Fruit fly (Drosophila melanogaster) whole organism, embryonic: ENCODE data around the gene L2HGDH.

ENCODE experiments used
- Antp ChIP-seq: fragments of 200-800 bp; sonication (Bioruptor generic); optimal IDR thresholded peaks from 3 replicates; lab custom pipeline; 2016; ENCODE audit warnings: missing biosample characterization, missing genetic modification characterization
- Atf6 ChIP-seq: fragments of 200-800 bp; sonication (Bioruptor generic); IDR thresholded peaks from 2 replicates; pipeline ENCODE4 v1.3.6; 2022; ENCODE audit warnings: missing biosample characterization, missing genetic modification characterization
- B-H1 ChIP-seq: fragments of 200-800 bp; sonication (Bioruptor generic); IDR thresholded peaks from 3 replicates; pipeline ENCODE4 v1.3.6; 2022; ENCODE audit warnings: missing biosample characterization, missing genetic modification characterization
- Blimp-1 ChIP-seq: fragments of 200-800 bp; sonication (Bioruptor generic); optimal IDR thresholded peaks from 3 replicates; lab custom pipeline; 2018; ENCODE audit warnings: missing biosample characterization, missing genetic modification characterization, mild to moderate bottlenecking, moderate library complexity, missing genetic modification reagents
- CG11695 ChIP-seq: fragments of 200-800 bp; sonication (Bioruptor generic); IDR thresholded peaks from 3 replicates; pipeline ENCODE4 v1.3.6; 2022; ENCODE audit warnings: missing biosample characterization, missing genetic modification characterization
- CG12659 ChIP-seq: fragments of 200-800 bp; sonication (Bioruptor generic); optimal IDR thresholded peaks from 3 replicates; lab custom pipeline; 2017; ENCODE audit warnings: mild to moderate bottlenecking, missing biosample characterization, missing genetic modification reagents, missing genetic modification characterization
- CG12744 ChIP-seq: fragments of 200-800 bp; sonication (Bioruptor generic); optimal IDR thresholded peaks from 2 replicates; lab custom pipeline; 2016; ENCODE audit warnings: missing biosample characterization, missing genetic modification characterization
- CG13287 ChIP-seq: fragments of 200-800 bp; sonication (Bioruptor generic); IDR thresholded peaks from 2 replicates; pipeline ENCODE4 v1.3.6; 2022; ENCODE audit warnings: missing biosample characterization, missing genetic modification characterization; ENCODE audit not compliant: partially characterized antibody
- CG14965 ChIP-seq: fragments of 200-800 bp; sonication (Bioruptor generic); optimal IDR thresholded peaks from 2 replicates; lab custom pipeline; 2016; ENCODE audit warnings: missing biosample characterization, missing genetic modification characterization, borderline replicate concordance
- CG15011 ChIP-seq: fragments of 200-800 bp; sonication (Bioruptor generic); optimal IDR thresholded peaks from 3 replicates; lab custom pipeline; 2018; ENCODE audit warnings: missing biosample characterization, mild to moderate bottlenecking, missing genetic modification characterization
- CG15514 ChIP-seq: fragments of 200-800 bp; sonication (Bioruptor generic); optimal IDR thresholded peaks from 3 replicates; lab custom pipeline; 2017; ENCODE audit warnings: missing biosample characterization, missing genetic modification characterization, mild to moderate bottlenecking, moderate library complexity, missing genetic modification reagents
- CG16779 ChIP-seq: fragments of 200-800 bp; sonication (Bioruptor generic); IDR thresholded peaks from 2 replicates; pipeline ENCODE4 v1.3.6; 2022; ENCODE audit warnings: missing biosample characterization, missing genetic modification characterization
- CG17328 ChIP-seq: fragments of 200-800 bp; sonication (Bioruptor generic); IDR thresholded peaks from 2 replicates; pipeline ENCODE4 v1.3.6; 2022; ENCODE audit warnings: missing biosample characterization, missing genetic modification characterization
- CG2120 ChIP-seq: fragments of 200-800 bp; sonication (Bioruptor generic); optimal IDR thresholded peaks from 3 replicates; lab custom pipeline; 2016; ENCODE audit warnings: missing biosample characterization, missing genetic modification characterization
- CG2199 ChIP-seq: fragments of 200-800 bp; sonication (Bioruptor generic); IDR thresholded peaks from 3 replicates; pipeline ENCODE4 v1.3.6; 2022; ENCODE audit warnings: missing biosample characterization, missing genetic modification characterization
- CG2678 ChIP-seq: fragments of 200-800 bp; sonication (Bioruptor generic); optimal IDR thresholded peaks from 3 replicates; lab custom pipeline; 2019; ENCODE audit warnings: missing biosample characterization, mild to moderate bottlenecking, missing genetic modification characterization, moderate library complexity
- CG2889 ChIP-seq: fragments of 200-800 bp; sonication (Bioruptor generic); IDR thresholded peaks from 3 replicates; pipeline ENCODE4 v1.3.6; 2022; ENCODE audit warnings: missing biosample characterization, missing genetic modification characterization
- CG3726 ChIP-seq: fragments of 200-800 bp; sonication (Bioruptor generic); IDR thresholded peaks from 3 replicates; pipeline ENCODE4, ENCODE4 v1.3.6; 2022; ENCODE audit warnings: missing biosample characterization, missing genetic modification characterization
- CG4404 ChIP-seq: fragments of 200-800 bp; sonication (Bioruptor generic); IDR thresholded peaks from 2 replicates; pipeline ENCODE4 v1.3.6; 2022; ENCODE audit warnings: missing biosample characterization, missing genetic modification characterization
- CG7372 ChIP-seq: fragments of 200-800 bp; sonication (Bioruptor generic); IDR thresholded peaks from 2 replicates; pipeline ENCODE4 v1.3.6; 2022; ENCODE audit warnings: missing biosample characterization, missing genetic modification characterization
- CG8089 ChIP-seq: fragments of 200-800 bp; sonication (Bioruptor generic); optimal IDR thresholded peaks from 3 replicates; lab custom pipeline; 2016; ENCODE audit warnings: missing biosample characterization, missing genetic modification characterization
- CG8359 ChIP-seq: fragments of 200-800 bp; sonication (Bioruptor generic); optimal IDR thresholded peaks from 2 replicates; lab custom pipeline; 2017; ENCODE audit warnings: missing biosample characterization, mild to moderate bottlenecking, missing genetic modification characterization, borderline replicate concordance
- CG9215 ChIP-seq: fragments of 200-800 bp; sonication (Bioruptor generic); IDR thresholded peaks from 2 replicates; pipeline ENCODE4 v1.3.6; 2022; ENCODE audit warnings: missing biosample characterization, missing genetic modification characterization
- Dip2 ChIP-seq: fragments of 200-800 bp; sonication (Bioruptor generic); IDR thresholded peaks from 2 replicates; pipeline ENCODE4 v1.3.6; 2022; ENCODE audit warnings: missing biosample characterization, missing genetic modification characterization
- Fer3 ChIP-seq: fragments of 200-800 bp; sonication (Bioruptor generic); optimal IDR thresholded peaks from 2 replicates; lab custom pipeline; 2018; ENCODE audit warnings: missing biosample characterization, mild to moderate bottlenecking, missing genetic modification characterization, moderate library complexity
- Hr39 ChIP-seq: fragments of >200 bp; optimal IDR thresholded peaks from 2 replicates; lab custom pipeline; 2017
- Lhr ChIP-seq: fragments of 200-800 bp; sonication (Bioruptor generic); optimal IDR thresholded peaks from 3 replicates; lab custom pipeline; 2017; ENCODE audit warnings: mild to moderate bottlenecking, missing biosample characterization, missing genetic modification reagents, missing genetic modification characterization
- Meics ChIP-seq: fragments of 200-800 bp; sonication (Bioruptor generic); optimal IDR thresholded peaks from 2 replicates; lab custom pipeline; 2017; ENCODE audit warnings: missing biosample characterization, mild to moderate bottlenecking, missing genetic modification characterization
- Myb ChIP-seq: fragments of 200-800 bp; sonication (Bioruptor generic); optimal IDR thresholded peaks from 2 replicates; lab custom pipeline; 2016; ENCODE audit warnings: missing biosample characterization, missing genetic modification characterization
- Six4 ChIP-seq: fragments of 200-800 bp; sonication (Bioruptor generic); optimal IDR thresholded peaks from 2 replicates; lab custom pipeline; 2016; ENCODE audit warnings: missing biosample characterization, missing genetic modification characterization
- TFAM ChIP-seq: fragments of 200-800 bp; sonication (Bioruptor generic); optimal IDR thresholded peaks from 2 replicates; lab custom pipeline; 2017; ENCODE audit warnings: missing biosample characterization, missing genetic modification characterization, inconsistent platforms
- ara ChIP-seq: fragments of 200-800 bp; sonication (Bioruptor generic); IDR thresholded peaks from 2 replicates; pipeline ENCODE4 v1.3.6; 2022; ENCODE audit warnings: missing biosample characterization, missing genetic modification characterization
- btn ChIP-seq: fragments of 200-800 bp; sonication (Bioruptor generic); optimal IDR thresholded peaks from 2 replicates; lab custom pipeline; 2016; ENCODE audit warnings: missing biosample characterization, missing genetic modification characterization
- crp ChIP-seq, 2 experiments: fragments of 200-800 bp; sonication (Bioruptor generic); optimal IDR thresholded peaks; 2 replicates in 1 of 2; 3 replicates in 1 of 2; lab custom pipeline; 2017; ENCODE audit warnings: missing biosample characterization in 2 of 2, missing genetic modification characterization in 2 of 2, mild to moderate bottlenecking in 1 of 2, moderate library complexity in 1 of 2
- dpn ChIP-seq, 2 experiments: fragments of 200-800 bp; sonication (Bioruptor generic); optimal IDR thresholded peaks; 3 replicates each; lab custom pipeline; 2016; ENCODE audit warnings: missing biosample characterization in 2 of 2, missing genetic modification characterization in 2 of 2
- ham ChIP-seq: fragments of 200-800 bp; sonication (Bioruptor generic); IDR thresholded peaks from 2 replicates; pipeline ENCODE4 v1.3.6; 2022; ENCODE audit warnings: missing biosample characterization, missing genetic modification characterization
- lab ChIP-seq: fragments of 200-800 bp; sonication (Bioruptor generic); optimal IDR thresholded peaks from 3 replicates; lab custom pipeline; 2017; ENCODE audit warnings: missing biosample characterization, missing genetic modification characterization, mild to moderate bottlenecking, moderate library complexity, missing genetic modification reagents
- lilli ChIP-seq: fragments of 200-800 bp; sonication (Bioruptor generic); optimal IDR thresholded peaks from 3 replicates; lab custom pipeline; 2016; ENCODE audit warnings: missing biosample characterization, missing genetic modification characterization
- pan ChIP-seq, 4 experiments: fragments of >200 bp in 3 of 4; fragments of 200-800 bp in 1 of 4; sonication (Bioruptor generic) in 1 of 4; optimal IDR thresholded peaks in 3 of 4; IDR thresholded peaks in 1 of 4; 2 replicates each; pipeline versions ENCODE4 v1.3.6 to Lab custom; 2017 to 2022; ENCODE audit warnings: missing biosample characterization in 2 of 4, missing genetic modification characterization in 2 of 4, mixed read lengths in 1 of 4
- pzg ChIP-seq: fragments of 200-800 bp; sonication (Bioruptor generic); optimal IDR thresholded peaks from 3 replicates; lab custom pipeline; 2018; ENCODE audit warnings: missing biosample characterization, mild to moderate bottlenecking, missing genetic modification characterization, moderate library complexity
- seq ChIP-seq: fragments of 200-800 bp; sonication (Bioruptor generic); IDR thresholded peaks from 2 replicates; pipeline ENCODE4 v1.3.6; 2022; ENCODE audit warnings: missing biosample characterization, missing genetic modification characterization
- sob ChIP-seq: fragments of 200-800 bp; sonication (Bioruptor generic); IDR thresholded peaks from 2 replicates; pipeline ENCODE4 v1.3.6; 2022; ENCODE audit warnings: missing biosample characterization, missing genetic modification characterization
- tx ChIP-seq: fragments of 200-800 bp; sonication (Bioruptor generic); optimal IDR thresholded peaks from 2 replicates; lab custom pipeline; 2016; ENCODE audit warnings: missing biosample characterization, missing genetic modification characterization
- unpg ChIP-seq: fragments of 200-800 bp; sonication (Bioruptor generic); optimal IDR thresholded peaks from 3 replicates; lab custom pipeline; 2018; ENCODE audit warnings: missing biosample characterization, mild to moderate bottlenecking, missing genetic modification characterization, moderate library complexity
- wek ChIP-seq: fragments of 200-800 bp; sonication (Bioruptor generic); optimal IDR thresholded peaks from 3 replicates; lab custom pipeline; 2018; ENCODE audit warnings: missing biosample characterization, mild to moderate bottlenecking, missing genetic modification characterization, moderate library complexity

L2HGDH gene

DNA sequence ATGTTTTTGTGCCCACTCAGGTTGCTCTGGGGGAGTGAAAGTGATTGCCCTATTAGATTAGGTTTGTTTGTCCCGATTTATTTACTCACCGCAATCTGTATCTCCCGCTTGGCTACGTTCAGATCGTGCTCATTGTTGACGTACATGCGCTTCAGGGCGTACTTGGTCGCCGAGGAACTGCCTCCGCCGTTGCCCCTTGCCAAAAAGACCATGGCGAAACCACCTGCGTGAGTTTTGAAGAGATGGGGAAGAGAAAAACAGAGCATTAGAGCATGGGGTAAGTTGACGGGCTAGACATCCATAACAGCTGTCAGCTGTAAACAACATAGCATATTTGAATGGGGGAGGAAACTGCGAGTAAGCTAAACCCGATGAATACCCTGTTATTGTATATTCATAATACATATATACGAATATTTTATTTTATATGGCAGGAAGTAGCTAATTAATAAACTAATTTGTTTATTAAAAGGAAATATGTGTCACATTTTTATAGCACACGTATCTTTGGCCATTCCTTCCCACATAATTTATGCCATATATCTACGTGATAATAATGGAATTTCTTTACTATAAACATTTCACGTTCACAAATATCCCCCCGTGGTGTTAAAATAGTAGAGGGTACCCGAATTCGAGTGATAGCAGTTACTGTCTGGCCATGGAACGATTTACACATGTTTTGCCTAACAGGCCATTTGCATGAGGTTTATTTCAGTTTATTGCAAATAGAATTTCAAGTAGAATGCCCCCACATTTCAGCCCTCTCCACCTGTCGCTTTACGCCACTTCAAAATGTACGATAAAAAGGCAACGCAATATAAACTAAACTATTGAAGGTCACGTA is 8.7 kb downstream of the L2HGDH start (continued):
- TF ChIP-seq Six4 (GFP tag; lab: Kevin White, UChicago) (no peak), CG9215 (GFP tag; lab: Robert Waterston, UW) (peak; percentile 5; the same call in 1 of the 2 replicates), CG4404 (GFP tag; lab: Robert Waterston, UW) (peak; percentile 16; the same call in 1 of the 2 replicates), ham (GFP tag; lab: Robert Waterston, UW) (no peak), ara (0 out of 2 replicates have a peak, but pooled peaks have one; percentile 25), CG2678 (peak; percentile 70), CG7372 (GFP tag; lab: Robert Waterston, UW) (peak; percentile 28; the same call in 1 of the 2 replicates), CG16779 (GFP tag; lab: Robert Waterston, UW) (peak; percentile 40; the same call in 1 of the 2 replicates), Atf6 (GFP tag; lab: Robert Waterston, UW) (peak; percentile 57; the same call in 1 of the 2 replicates), Lhr (GFP tag; lab: Kevin White, UChicago) (no peak), pan (optimal IDR thresholded peaks at IDR 0.05; lab: Kevin White, UChicago) (peak in 1 of 2 experiments; percentile 16), pan (GFP tag; optimal IDR thresholded peaks at IDR 0.05 in 1 of 2, IDR thresholded peaks at IDR 0.05 in 1 of 2) (peak in 1 of 2 experiments; percentile 10)
- TF ChIP-seq, all 482 proteins: peak for 106

DNA sequence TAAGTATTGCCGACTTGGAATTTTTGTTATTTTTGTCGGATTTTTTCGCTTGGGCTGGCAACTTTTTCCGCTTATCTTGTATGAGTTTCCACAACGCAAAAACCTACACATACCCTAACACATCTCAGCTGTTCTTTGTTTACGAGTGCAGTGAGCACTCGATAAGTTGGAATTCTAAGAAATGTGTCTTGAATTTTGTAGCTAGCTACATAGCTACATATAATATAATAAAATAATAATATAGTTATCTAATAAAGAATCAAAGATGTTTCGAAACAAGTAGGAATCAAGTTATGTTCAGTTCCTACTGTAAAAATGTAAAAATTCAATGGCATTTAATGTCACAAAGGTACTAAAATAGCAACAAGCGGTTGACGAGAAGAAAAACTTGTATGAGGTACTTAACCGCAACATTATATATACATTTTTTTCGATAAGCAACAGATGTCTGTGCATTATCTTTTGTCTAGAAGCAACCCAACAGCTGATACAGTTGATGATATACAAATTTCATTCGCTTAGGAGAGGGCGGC is 17.0 kb downstream of the L2HGDH start, which contains the start of gene Bhmt:
Gene Bhmt (minus strand): TSS at position 170 of the 533 bp plus-strand sequence.
- no peak for TF ChIP-seq Antp (GFP tag; lab: Kevin White, UChicago)
- peak; percentile 66 for TF ChIP-seq CG17328 (GFP tag; lab: Robert Waterston, UW)
- TF ChIP-seq Fer3 (tag; lab: Kevin White, UChicago): peak; percentile 85
- no peak for TF ChIP-seq CG14965 (GFP tag; lab: Kevin White, UChicago)
- peak; percentile 71 for TF ChIP-seq unpg (GFP tag; lab: Kevin White, UChicago)
- TF ChIP-seq CG2889: no peak
- no peak for TF ChIP-seq CG2199 (GFP tag; lab: Robert Waterston, UW)
- TF ChIP-seq sob (GFP tag; lab: Robert Waterston, UW): peak; percentile 70
- peak; percentile 69 for TF ChIP-seq CG12659 (GFP tag; lab: Kevin White, UChicago)
- no peak for TF ChIP-seq tx (GFP tag; lab: Kevin White, UChicago)
- TF ChIP-seq Blimp-1 (GFP tag; lab: Kevin White, UChicago): peak; percentile 44
- TF ChIP-seq Dip2: no peak
- TF ChIP-seq Myb (GFP tag; lab: Kevin White, UChicago): no peak
- peak; percentile 4 for TF ChIP-seq pzg (GFP tag; lab: Kevin White, UChicago)
- TF ChIP-seq CG7372 (GFP tag; lab: Robert Waterston, UW): peak; percentile 40; the same call in 1 of the 2 replicates
- peak; percentile 86 for TF ChIP-seq Meics (GFP tag; lab: Kevin White, UChicago)
- TF ChIP-seq CG8089: no peak
- TF ChIP-seq CG2120: peak; percentile 59
- peak; percentile 64 for TF ChIP-seq seq
- peak; percentile 52 for TF ChIP-seq B-H1 (GFP tag; lab: Robert Waterston, UW)
- no peak for TF ChIP-seq TFAM (GFP tag; lab: Kevin White, UChicago)
- peak; percentile 11 for TF ChIP-seq CG15011 (GFP tag; lab: Kevin White, UChicago)
- no peak for TF ChIP-seq Hr39 (lab: Kevin White, UChicago)
- peak; percentile 48 for TF ChIP-seq lilli (GFP tag; lab: Kevin White, UChicago)
- TF ChIP-seq crp (GFP tag; optimal IDR thresholded peaks at IDR 0.05; lab: Kevin White, UChicago): peak in 1 of 2 experiments; percentile 77
- peak; percentile 89 for TF ChIP-seq lab (GFP tag; lab: Kevin White, UChicago)
- TF ChIP-seq CG8359: no peak
- peak; percentile 74; the same call in 2 of the 3 replicates for TF ChIP-seq CG11695 (GFP tag; lab: Robert Waterston, UW)
- no peak for TF ChIP-seq btn (GFP tag; lab: Kevin White, UChicago)
- TF ChIP-seq wek (GFP tag; lab: Kevin White, UChicago): no peak
- no peak for TF ChIP-seq CG3726 (GFP tag; lab: Robert Waterston, UW)
- no peak for TF ChIP-seq CG12744 (GFP tag; lab: Kevin White, UChicago)
- TF ChIP-seq CG15514 (GFP tag; lab: Kevin White, UChicago): peak; percentile 72
- TF ChIP-seq dpn (GFP tag; optimal IDR thresholded peaks at IDR 0.05; lab: Kevin White, UChicago): peak in 1 of 2 experiments; percentile 62
- TF ChIP-seq CG13287 (GFP tag; lab: Robert Waterston, UW): no peak
- TF ChIP-seq Atf6 (GFP tag; lab: Robert Waterston, UW): peak; percentile 73
